Fruit fly (Drosophila melanogaster) whole organism, embryonic: ENCODE data around the gene djl.

ENCODE experiments used
- Adf1 ChIP-seq: fragments of 200-800 bp; sonication (Bioruptor generic); IDR thresholded peaks from 2 replicates; pipeline ENCODE4 v1.3.6; 2022; ENCODE audit warnings: missing biosample characterization, missing genetic modification characterization
- B-H2 ChIP-seq: fragments of 200-800 bp; sonication (Bioruptor generic); optimal IDR thresholded peaks from 2 replicates; lab custom pipeline; 2018; ENCODE audit warnings: missing biosample characterization, mild to moderate bottlenecking, missing genetic modification characterization
- CG1024 ChIP-seq: fragments of 200-800 bp; sonication (Bioruptor generic); IDR thresholded peaks from 2 replicates; pipeline ENCODE4 v1.3.6; 2022; ENCODE audit warnings: missing biosample characterization, missing genetic modification characterization
- CG10543 ChIP-seq: fragments of 200-800 bp; sonication (Bioruptor generic); optimal IDR thresholded peaks from 3 replicates; lab custom pipeline; 2017; ENCODE audit warnings: missing biosample characterization, mild to moderate bottlenecking, missing genetic modification characterization, moderate library complexity
- CG10565 ChIP-seq: fragments of 200-800 bp; sonication (Bioruptor generic); optimal IDR thresholded peaks from 3 replicates; lab custom pipeline; 2016; ENCODE audit warnings: missing biosample characterization, mild to moderate bottlenecking, missing genetic modification characterization
- CG12071 ChIP-seq: fragments of 200-800 bp; sonication (Bioruptor generic); optimal IDR thresholded peaks from 3 replicates; lab custom pipeline; 2018; ENCODE audit warnings: missing biosample characterization, mild to moderate bottlenecking, missing genetic modification characterization
- CG14710 ChIP-seq: fragments of 200-800 bp; sonication (Bioruptor generic); optimal IDR thresholded peaks from 3 replicates; lab custom pipeline; 2019; ENCODE audit warnings: missing biosample characterization, mild to moderate bottlenecking, missing genetic modification characterization, moderate library complexity
- CG15514 ChIP-seq: fragments of 200-800 bp; sonication (Bioruptor generic); optimal IDR thresholded peaks from 3 replicates; lab custom pipeline; 2017; ENCODE audit warnings: missing biosample characterization, missing genetic modification characterization, mild to moderate bottlenecking, moderate library complexity, missing genetic modification reagents
- CG1647 ChIP-seq: fragments of 200-800 bp; sonication (Bioruptor generic); optimal IDR thresholded peaks from 3 replicates; lab custom pipeline; 2016; ENCODE audit warnings: missing biosample characterization, missing genetic modification characterization
- CG17829 ChIP-seq: fragments of 200-800 bp; optimal IDR thresholded peaks from 2 replicates; lab custom pipeline; 2019; ENCODE audit warnings: missing biosample characterization, mild to moderate bottlenecking, missing genetic modification characterization, moderate library complexity
- CG2116 ChIP-seq: fragments of 200-800 bp; sonication (Bioruptor generic); optimal IDR thresholded peaks from 3 replicates; lab custom pipeline; 2018; ENCODE audit warnings: missing biosample characterization, mild to moderate bottlenecking, missing genetic modification characterization
- CG33557 ChIP-seq: fragments of 200-800 bp; sonication (Bioruptor generic); optimal IDR thresholded peaks from 2 replicates; lab custom pipeline; 2019; ENCODE audit warnings: missing biosample characterization, mild to moderate bottlenecking, missing genetic modification characterization, moderate library complexity
- CG3995 ChIP-seq: fragments of 200-800 bp; sonication (Bioruptor generic); optimal IDR thresholded peaks from 3 replicates; lab custom pipeline; 2016; ENCODE audit warnings: missing biosample characterization, missing genetic modification characterization
- CG5953 ChIP-seq: fragments of 200-800 bp; sonication (Bioruptor generic); IDR thresholded peaks from 2 replicates; pipeline ENCODE4 v1.3.6; 2022; ENCODE audit warnings: missing biosample characterization, missing genetic modification characterization
- CG6254 ChIP-seq: fragments of 200-800 bp; sonication (Bioruptor generic); optimal IDR thresholded peaks from 3 replicates; lab custom pipeline; 2017; ENCODE audit warnings: mild to moderate bottlenecking, missing biosample characterization, missing genetic modification reagents, missing genetic modification characterization
- CG8281 ChIP-seq: fragments of 200-800 bp; sonication (Bioruptor generic); optimal IDR thresholded peaks from 2 replicates; lab custom pipeline; 2018; ENCODE audit warnings: missing biosample characterization, mild to moderate bottlenecking, missing genetic modification characterization, moderate library complexity
- CG8290 ChIP-seq, 3 experiments: fragments of 200-800 bp; sonication (Bioruptor generic); optimal IDR thresholded peaks; 2 replicates each; lab custom pipeline; 2016 to 2019; ENCODE audit warnings: missing biosample characterization in 3 of 3, missing genetic modification characterization in 3 of 3, mild to moderate bottlenecking in 2 of 3, moderate library complexity in 1 of 3
- CG9932 ChIP-seq: fragments of 200-800 bp; sonication (Bioruptor generic); IDR thresholded peaks from 2 replicates; pipeline ENCODE4 v1.3.6; 2022; ENCODE audit warnings: missing biosample characterization, missing genetic modification characterization
- CrebB ChIP-seq: fragments of 200-800 bp; sonication (Bioruptor generic); optimal IDR thresholded peaks from 3 replicates; lab custom pipeline; 2018; ENCODE audit warnings: missing biosample characterization, mild to moderate bottlenecking, missing genetic modification characterization
- Doc3 ChIP-seq: fragments of 200-800 bp; sonication (Bioruptor generic); IDR thresholded peaks from 3 replicates; pipeline ENCODE4 v1.3.6; 2022; ENCODE audit warnings: missing biosample characterization, missing genetic modification characterization; ENCODE audit not compliant: partially characterized antibody
- Elba2 ChIP-seq: fragments of 200-800 bp; sonication (Bioruptor generic); optimal IDR thresholded peaks from 3 replicates; lab custom pipeline; 2016; ENCODE audit warnings: missing biosample characterization, missing genetic modification characterization
- GATAe ChIP-seq: fragments of 200-800 bp; sonication (Bioruptor generic); conservative IDR thresholded peaks from 2 replicates; pipeline ENCODE4 v1.3.6; 2022; ENCODE audit warnings: missing biosample characterization, missing genetic modification characterization
- HLHmδ ChIP-seq: fragments of 200-800 bp; sonication (Bioruptor generic); optimal IDR thresholded peaks from 2 replicates; lab custom pipeline; 2018; ENCODE audit warnings: missing biosample characterization, mild to moderate bottlenecking, missing genetic modification characterization, moderate library complexity
- Jarid2 ChIP-seq: fragments of 200-800 bp; sonication (Bioruptor generic); optimal IDR thresholded peaks from 3 replicates; lab custom pipeline; 2017; ENCODE audit warnings: mild to moderate bottlenecking, missing biosample characterization, missing genetic modification reagents, missing genetic modification characterization
- Sox100B ChIP-seq: fragments of 200-800 bp; sonication (Bioruptor generic); optimal IDR thresholded peaks from 3 replicates; lab custom pipeline; 2018; ENCODE audit warnings: missing biosample characterization, mild to moderate bottlenecking, missing genetic modification characterization
- Sox102F ChIP-seq: fragments of 200-800 bp; sonication (Bioruptor generic); optimal IDR thresholded peaks from 2 replicates; lab custom pipeline; 2018; ENCODE audit warnings: missing biosample characterization, mild to moderate bottlenecking, missing genetic modification characterization, moderate library complexity
- ac ChIP-seq: fragments of 200-800 bp; sonication (Bioruptor generic); optimal IDR thresholded peaks from 3 replicates; lab custom pipeline; 2017; ENCODE audit warnings: missing biosample characterization, mild to moderate bottlenecking, missing genetic modification characterization
- ara ChIP-seq: fragments of 200-800 bp; sonication (Bioruptor generic); IDR thresholded peaks from 2 replicates; pipeline ENCODE4 v1.3.6; 2022; ENCODE audit warnings: missing biosample characterization, missing genetic modification characterization
- cad ChIP-seq: fragments of >200 bp; optimal IDR thresholded peaks from 2 replicates; lab custom pipeline; 2017; ENCODE audit warnings: missing biosample characterization, missing genetic modification characterization
- chm ChIP-seq: fragments of 200-800 bp; sonication (Bioruptor generic); IDR thresholded peaks from 2 replicates; pipeline ENCODE4 v1.3.6; 2022; ENCODE audit warnings: missing biosample characterization, missing genetic modification characterization
- corto ChIP-seq: fragments of 200-800 bp; sonication (Bioruptor generic); optimal IDR thresholded peaks from 2 replicates; lab custom pipeline; 2016; ENCODE audit warnings: missing biosample characterization, mild to moderate bottlenecking, missing genetic modification characterization, moderate library complexity
- crc ChIP-seq: fragments of 200-800 bp; sonication (Bioruptor generic); optimal IDR thresholded peaks from 2 replicates; lab custom pipeline; 2016; ENCODE audit warnings: missing biosample characterization, missing genetic modification characterization
- fu2 ChIP-seq: fragments of 200-800 bp; sonication (Bioruptor generic); optimal IDR thresholded peaks from 2 replicates; lab custom pipeline; 2016; ENCODE audit warnings: missing biosample characterization, missing genetic modification characterization
- gro ChIP-seq: fragments of 200-800 bp; sonication (Bioruptor generic); optimal IDR thresholded peaks from 2 replicates; lab custom pipeline; 2016; ENCODE audit warnings: missing biosample characterization, missing genetic modification characterization
- ham ChIP-seq: fragments of 200-800 bp; sonication (Bioruptor generic); IDR thresholded peaks from 2 replicates; pipeline ENCODE4 v1.3.6; 2022; ENCODE audit warnings: missing biosample characterization, missing genetic modification characterization
- lbe ChIP-seq: fragments of 200-800 bp; sonication (Bioruptor generic); optimal IDR thresholded peaks from 2 replicates; lab custom pipeline; 2016; ENCODE audit warnings: missing biosample characterization, mild to moderate bottlenecking, missing genetic modification characterization
- lilli ChIP-seq: fragments of 200-800 bp; sonication (Bioruptor generic); optimal IDR thresholded peaks from 3 replicates; lab custom pipeline; 2016; ENCODE audit warnings: missing biosample characterization, missing genetic modification characterization
- lmd ChIP-seq: fragments of 200-800 bp; sonication (Bioruptor generic); IDR thresholded peaks from 2 replicates; pipeline ENCODE4 v1.3.6; 2022; ENCODE audit warnings: missing biosample characterization, missing genetic modification characterization
- nmo ChIP-seq: fragments of 200-800 bp; sonication (Bioruptor generic); optimal IDR thresholded peaks from 2 replicates; lab custom pipeline; 2018; ENCODE audit warnings: missing biosample characterization, mild to moderate bottlenecking, missing genetic modification characterization, moderate library complexity
- oc ChIP-seq: fragments of 200-800 bp; sonication (Bioruptor generic); optimal IDR thresholded peaks from 2 replicates; lab custom pipeline; 2018; ENCODE audit warnings: missing biosample characterization, mild to moderate bottlenecking, missing genetic modification characterization, moderate library complexity
- pros ChIP-seq: fragments of 200-800 bp; sonication (Bioruptor generic); optimal IDR thresholded peaks from 3 replicates; lab custom pipeline; 2019; ENCODE audit warnings: missing biosample characterization, mild to moderate bottlenecking, missing genetic modification characterization, moderate library complexity
- salm ChIP-seq: fragments of 200-800 bp; sonication (Bioruptor generic); optimal IDR thresholded peaks from 2 replicates; lab custom pipeline; 2018; ENCODE audit warnings: missing biosample characterization, mild to moderate bottlenecking, missing genetic modification characterization
- sob ChIP-seq: fragments of 200-800 bp; sonication (Bioruptor generic); IDR thresholded peaks from 2 replicates; pipeline ENCODE4 v1.3.6; 2022; ENCODE audit warnings: missing biosample characterization, missing genetic modification characterization
- tin ChIP-seq: fragments of 200-800 bp; sonication (Bioruptor generic); optimal IDR thresholded peaks from 3 replicates; lab custom pipeline; 2016; ENCODE audit warnings: missing biosample characterization, missing genetic modification characterization
- tll ChIP-seq, 2 experiments: fragments of 200-800 bp in 1 of 2; fragments of >200 bp in 1 of 2; sonication (Bioruptor generic) in 1 of 2; optimal IDR thresholded peaks; 2 replicates each; lab custom pipeline; 2017 to 2019; ENCODE audit warnings: missing biosample characterization in 2 of 2, missing genetic modification characterization in 2 of 2, mild to moderate bottlenecking in 1 of 2, moderate library complexity in 1 of 2
- tx ChIP-seq: fragments of 200-800 bp; sonication (Bioruptor generic); optimal IDR thresholded peaks from 2 replicates; lab custom pipeline; 2016; ENCODE audit warnings: missing biosample characterization, missing genetic modification characterization
- unpg ChIP-seq: fragments of 200-800 bp; sonication (Bioruptor generic); optimal IDR thresholded peaks from 3 replicates; lab custom pipeline; 2018; ENCODE audit warnings: missing biosample characterization, mild to moderate bottlenecking, missing genetic modification characterization, moderate library complexity
- wek ChIP-seq: fragments of 200-800 bp; sonication (Bioruptor generic); optimal IDR thresholded peaks from 3 replicates; lab custom pipeline; 2018; ENCODE audit warnings: missing biosample characterization, mild to moderate bottlenecking, missing genetic modification characterization, moderate library complexity
- zen ChIP-seq: fragments of 200-800 bp; sonication (Bioruptor generic); optimal IDR thresholded peaks from 3 replicates; lab custom pipeline; 2018; ENCODE audit warnings: missing biosample characterization, mild to moderate bottlenecking, missing genetic modification characterization, moderate library complexity

djl gene

DNA sequence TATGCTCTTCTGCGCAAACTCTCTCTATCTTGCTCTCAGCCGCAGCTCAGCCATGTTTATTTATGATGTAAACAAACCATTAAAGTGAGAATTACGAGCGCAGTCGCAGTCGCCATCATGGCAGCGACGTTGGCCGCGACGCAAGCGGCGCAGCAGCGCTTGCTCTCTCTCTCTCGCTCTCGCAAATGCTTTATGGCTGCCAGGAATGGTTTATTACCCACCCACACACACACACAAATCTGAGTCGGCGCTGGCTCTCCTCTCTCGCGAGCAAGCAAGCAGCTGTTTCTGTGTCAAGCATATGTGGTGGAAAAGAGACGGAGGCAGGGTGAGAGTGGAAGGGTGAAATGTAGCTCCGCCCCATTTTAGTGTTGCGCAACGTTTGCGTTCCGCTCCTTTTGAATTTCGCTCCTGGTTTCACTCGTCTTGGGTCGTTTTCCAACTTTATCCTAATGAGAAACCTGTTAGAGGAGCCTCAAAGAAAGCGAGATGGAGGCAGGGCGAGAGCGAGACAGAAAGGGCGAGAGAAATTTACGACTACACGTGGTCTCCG lies 23.2 kb upstream of the djl start (continued):
- peak; percentile 35 for TF ChIP-seq CrebB (tag; lab: Kevin White, UChicago)
- no peak for TF ChIP-seq CG15514 (GFP tag; lab: Kevin White, UChicago)
- TF ChIP-seq oc (tag; lab: Kevin White, UChicago), result peak; percentile 48
- TF ChIP-seq CG1024 (GFP tag; lab: Robert Waterston, UW), result no peak; the same call in 1 of the 2 replicates
- TF ChIP-seq CG1647 (GFP tag; lab: Kevin White, UChicago), result no peak
- TF ChIP-seq lbe (GFP tag; lab: Kevin White, UChicago), result peak; percentile 35
- no peak for TF ChIP-seq CG6254 (GFP tag; lab: Kevin White, UChicago)
- peak; percentile 82 for TF ChIP-seq zen
- TF ChIP-seq ham, result no peak
- TF ChIP-seq HLHmδ (GFP tag; lab: Kevin White, UChicago), result no peak
- peak; percentile 36 for TF ChIP-seq CG33557 (GFP tag; lab: Kevin White, UChicago)
- 0 out of 2 replicates have a peak, but pooled peaks have one; percentile 33 for TF ChIP-seq ara (GFP tag; lab: Robert Waterston, UW)
- no peak for TF ChIP-seq CG14710 (tag; lab: Kevin White, UChicago)
- peak; percentile 34 for TF ChIP-seq B-H2
- 0 out of 2 replicates have a peak, but pooled peaks have one; percentile 15 for TF ChIP-seq chm (GFP tag; lab: Robert Waterston, UW)
- TF ChIP-seq CG12071 (GFP tag; lab: Kevin White, UChicago), result peak; percentile 3
- TF ChIP-seq CG10565, result no peak
- peak; percentile 43 for TF ChIP-seq Jarid2
- no peak for TF ChIP-seq GATAe (GFP tag; lab: Robert Waterston, UW)
- no peak for TF ChIP-seq corto (GFP tag; lab: Kevin White, UChicago)
- TF ChIP-seq Adf1 (GFP tag; lab: Robert Waterston, UW), result peak; percentile 100
- TF ChIP-seq lilli, result peak; percentile 18
- peak; percentile 30; the same call in 1 of the 2 replicates for TF ChIP-seq sob (GFP tag; lab: Robert Waterston, UW)
- peak; percentile 31 for TF ChIP-seq tin (GFP tag; lab: Kevin White, UChicago)
- peak; percentile 48 for TF ChIP-seq CG8290 (GFP tag; optimal IDR thresholded peaks at IDR 0.05; lab: Kevin White, UChicago)
- TF ChIP-seq CG8290 (tag; optimal IDR thresholded peaks at IDR 0.05; lab: Kevin White, UChicago), result peak in 1 of 2 experiments; percentile 23
- no peak for TF ChIP-seq CG5953 (GFP tag; lab: Robert Waterston, UW)
- TF ChIP-seq CG9932 (GFP tag; lab: Robert Waterston, UW), result 0 out of 2 replicates have a peak, but pooled peaks have one; percentile 16
- TF ChIP-seq tx, result no peak
- TF ChIP-seq nmo, result peak; percentile 37
- TF ChIP-seq tll (GFP tag; optimal IDR thresholded peaks at IDR 0.05; lab: Kevin White, UChicago), result peak in 1 of 2 experiments; percentile 88
- no peak for TF ChIP-seq fu2
- TF ChIP-seq Elba2 (GFP tag; lab: Kevin White, UChicago), result peak; percentile 81
- TF ChIP-seq pros (GFP tag; lab: Kevin White, UChicago), result peak; percentile 97
- no peak for TF ChIP-seq crc
- TF ChIP-seq cad (GFP tag; lab: Kevin White, UChicago), result peak; percentile 100
- no peak for TF ChIP-seq lmd
- TF ChIP-seq CG8281 (tag; lab: Kevin White, UChicago), result no peak
- no peak for TF ChIP-seq Sox100B (GFP tag; lab: Kevin White, UChicago)
- peak; percentile 28 for TF ChIP-seq wek (GFP tag; lab: Kevin White, UChicago)
- peak; percentile 31 for TF ChIP-seq gro (GFP tag; lab: Kevin White, UChicago)
- TF ChIP-seq Sox102F (GFP tag; lab: Kevin White, UChicago), result no peak
- peak; percentile 72 for TF ChIP-seq CG17829 (tag; lab: Kevin White, UChicago)
- TF ChIP-seq CG2116 (GFP tag; lab: Kevin White, UChicago), result peak; percentile 15
- no peak for TF ChIP-seq Doc3 (GFP tag; lab: Robert Waterston, UW)
- peak; percentile 91 for TF ChIP-seq ac (GFP tag; lab: Kevin White, UChicago)
- TF ChIP-seq salm (tag; lab: Kevin White, UChicago), result no peak
- no peak for TF ChIP-seq CG3995 (GFP tag; lab: Kevin White, UChicago)
- peak; percentile 20 for TF ChIP-seq unpg (GFP tag; lab: Kevin White, UChicago)
- TF ChIP-seq CG10543 (GFP tag; lab: Kevin White, UChicago), result peak; percentile 27
